Fruit fly (Drosophila melanogaster) whole organism, adult: ENCODE measurements around the gene Burs.

Source experiments
- CG11617 ChIP-seq: fragments of 200-800 bp; sonication (Bioruptor generic); optimal IDR thresholded peaks from 2 replicates; lab custom pipeline; 2017; ENCODE audit warnings: mild to moderate bottlenecking, missing biosample characterization, missing genetic modification reagents, missing genetic modification characterization
- CG12768 ChIP-seq: fragments of 200-800 bp; sonication (Bioruptor generic); optimal IDR thresholded peaks from 2 replicates; lab custom pipeline; 2017; ENCODE audit warnings: missing biosample characterization, missing genetic modification characterization, mild to moderate bottlenecking, moderate library complexity, missing genetic modification reagents
- CG14711 ChIP-seq: fragments of 200-800 bp; sonication (Bioruptor generic); optimal IDR thresholded peaks from 2 replicates; lab custom pipeline; 2018; ENCODE audit warnings: missing biosample characterization, mild to moderate bottlenecking, missing genetic modification characterization, moderate library complexity
- CG1620 ChIP-seq: fragments of 200-800 bp; sonication (Bioruptor generic); optimal IDR thresholded peaks from 2 replicates; lab custom pipeline; 2016; ENCODE audit warnings: missing biosample characterization, missing genetic modification characterization
- CG33017 ChIP-seq: fragments of 200-800 bp; sonication (Bioruptor generic); optimal IDR thresholded peaks from 2 replicates; lab custom pipeline; 2018; ENCODE audit warnings: missing biosample characterization, mild to moderate bottlenecking, missing genetic modification characterization, moderate library complexity
- CG5204 ChIP-seq: fragments of 200-800 bp; sonication (Bioruptor generic); optimal IDR thresholded peaks from 2 replicates; lab custom pipeline; 2016; ENCODE audit warnings: missing biosample characterization, missing genetic modification characterization
- CG7045 ChIP-seq: fragments of 200-800 bp; sonication (Bioruptor generic); optimal IDR thresholded peaks from 2 replicates; lab custom pipeline; 2017; ENCODE audit warnings: missing biosample characterization, mild to moderate bottlenecking, missing genetic modification characterization
- CG7101 ChIP-seq: fragments of 200-800 bp; sonication (Bioruptor generic); optimal IDR thresholded peaks from 2 replicates; lab custom pipeline; 2018; ENCODE audit warnings: missing biosample characterization, mild to moderate bottlenecking, missing genetic modification characterization, moderate library complexity
- Clk ChIP-seq: fragments of 200-800 bp; sonication (Bioruptor generic); optimal IDR thresholded peaks from 2 replicates; lab custom pipeline; 2017; ENCODE audit warnings: missing biosample characterization, missing genetic modification characterization
- Crg-1 ChIP-seq: fragments of 200-800 bp; sonication (Bioruptor generic); optimal IDR thresholded peaks from 2 replicates; lab custom pipeline; 2016; ENCODE audit warnings: missing biosample characterization, missing genetic modification characterization
- Hr96 ChIP-seq: fragments of 200-800 bp; sonication (Bioruptor generic); optimal IDR thresholded peaks from 2 replicates; lab custom pipeline; 2016; ENCODE audit warnings: missing biosample characterization, missing genetic modification characterization
- Mnt ChIP-seq: fragments of 200-800 bp; sonication (Bioruptor generic); optimal IDR thresholded peaks from 2 replicates; lab custom pipeline; 2016; ENCODE audit warnings: missing biosample characterization, mild to moderate bottlenecking, missing genetic modification characterization
- bab1 ChIP-seq: fragments of 200-800 bp; sonication (Bioruptor generic); optimal IDR thresholded peaks from 3 replicates; lab custom pipeline; 2019; ENCODE audit warnings: missing biosample characterization, mild to moderate bottlenecking, missing genetic modification characterization, moderate library complexity
- cic ChIP-seq: fragments of 200-800 bp; sonication (Bioruptor generic); optimal IDR thresholded peaks from 2 replicates; lab custom pipeline; 2017; ENCODE audit warnings: missing biosample characterization, mild to moderate bottlenecking, missing genetic modification characterization, moderate library complexity
- cnc ChIP-seq, 2 experiments: fragments of >200 bp; optimal IDR thresholded peaks; 2 replicates each; lab custom pipeline; 2017
- kay ChIP-seq: fragments of 200-800 bp; sonication (Bioruptor generic); peaks from one replicate; lab custom pipeline; 2016; ENCODE audit warnings: missing biosample characterization, missing genetic modification characterization, borderline replicate concordance
- ovo ChIP-seq: fragments of 200-800 bp; sonication (Bioruptor generic); optimal IDR thresholded peaks from 2 replicates; lab custom pipeline; 2016; ENCODE audit warnings: missing biosample characterization, missing genetic modification characterization
- pad ChIP-seq: fragments of 200-800 bp; sonication (Bioruptor generic); optimal IDR thresholded peaks from 3 replicates; lab custom pipeline; 2017; ENCODE audit warnings: missing biosample characterization, missing genetic modification characterization, mild to moderate bottlenecking, moderate library complexity, missing genetic modification reagents
- tj ChIP-seq: fragments of 200-800 bp; sonication (Bioruptor generic); optimal IDR thresholded peaks from 3 replicates; lab custom pipeline; 2017; ENCODE audit warnings: missing biosample characterization, mild to moderate bottlenecking, missing genetic modification characterization, moderate library complexity
- toe ChIP-seq: fragments of 200-800 bp; sonication (Bioruptor generic); optimal IDR thresholded peaks from 2 replicates; lab custom pipeline; 2016; ENCODE audit warnings: missing biosample characterization, missing genetic modification characterization

Gene Burs

dm6 chr3R:21744988-21745387 is 24.3 kb upstream of the Burs start, which contains the start of gene CG31343:
TSS of gene CG31343 (plus strand) at chr3R:21745266.
- TF ChIP-seq bab1 = no peak

DNA sequence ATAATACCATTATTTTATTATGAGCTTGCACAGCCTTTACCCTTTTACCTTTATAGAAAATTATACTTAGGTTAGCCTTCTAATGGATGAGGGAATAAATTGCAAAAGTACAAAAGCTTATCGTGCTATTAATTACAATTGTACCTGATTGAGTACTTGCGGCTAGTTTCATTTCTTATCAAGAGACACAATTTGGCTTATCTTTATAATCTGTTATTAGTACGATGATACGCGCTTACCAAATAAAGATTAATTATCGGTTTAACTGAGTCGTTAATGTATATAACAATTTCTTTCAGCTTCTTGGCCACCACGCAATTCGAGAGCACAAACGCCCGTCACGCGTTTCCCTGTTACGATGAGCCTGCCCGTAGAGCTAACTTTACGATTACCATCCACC is 23.4 kb upstream of the Burs start:
- TF ChIP-seq CG14711 (tag; lab: Kevin White, UChicago) (no peak), Hr96 (GFP tag; lab: Kevin White, UChicago) (no peak), kay (no peak), cic (GFP tag; lab: Kevin White, UChicago) (peak; percentile 0), CG1620 (GFP tag; lab: Kevin White, UChicago) (no peak)

dm6 chr3R:21748954-21749920 is 20.1 kb upstream of the Burs start, which contains the start of gene CG31233:
TSS of gene CG31233 (plus strand) at chr3R:21749853.
- peak; percentile 33 for TF ChIP-seq kay
- TF ChIP-seq CG12768 (GFP tag; lab: Kevin White, UChicago) = no peak
- TF ChIP-seq cnc (optimal IDR thresholded peaks at IDR 0.05; lab: Kevin White, UChicago) = no peak
- no peak for TF ChIP-seq ovo (GFP tag; lab: Kevin White, UChicago)
- TF ChIP-seq cic (GFP tag; lab: Kevin White, UChicago) = peak; percentile 19
- TF ChIP-seq CG1620 (GFP tag; lab: Kevin White, UChicago) = no peak
- no peak for TF ChIP-seq CG11617 (GFP tag; lab: Kevin White, UChicago)
- TF ChIP-seq toe (GFP tag; lab: Kevin White, UChicago) = no peak
- TF ChIP-seq pad = no peak
- TF ChIP-seq CG7045 (GFP tag; lab: Kevin White, UChicago) = no peak
- no peak for TF ChIP-seq CG33017 (tag; lab: Kevin White, UChicago)
- no peak for TF ChIP-seq CG7101 (tag; lab: Kevin White, UChicago)
- no peak for TF ChIP-seq bab1

dm6 chr3R:21753099-21753498 is 16.2 kb upstream of the Burs start:
- TF ChIP-seq pad (no peak), cnc (optimal IDR thresholded peaks at IDR 0.05; lab: Kevin White, UChicago) (no peak), CG11617 (GFP tag; lab: Kevin White, UChicago) (no peak), CG7101 (tag; lab: Kevin White, UChicago) (no peak), kay (peak; percentile 52), bab1 (no peak)

dm6 chr3R:21753974-21754373 is 15.3 kb upstream of the Burs start, which contains the start of gene CG31198:
TSS of gene CG31198 (plus strand) at chr3R:21754324.
- TF ChIP-seq CG11617 (GFP tag; lab: Kevin White, UChicago) = no peak
- TF ChIP-seq cic (GFP tag; lab: Kevin White, UChicago) = peak; percentile 77
- peak in 1 of 2 experiments; percentile 64 for TF ChIP-seq cnc (optimal IDR thresholded peaks at IDR 0.05; lab: Kevin White, UChicago)
- TF ChIP-seq CG12768 (GFP tag; lab: Kevin White, UChicago) = peak; percentile 12
- peak; percentile 18 for TF ChIP-seq kay
- no peak for TF ChIP-seq pad
- no peak for TF ChIP-seq bab1
- no peak for TF ChIP-seq CG7045 (GFP tag; lab: Kevin White, UChicago)
- TF ChIP-seq tj = no peak
- TF ChIP-seq Mnt (GFP tag; lab: Kevin White, UChicago) = peak; percentile 37
- TF ChIP-seq Crg-1 (GFP tag; lab: Kevin White, UChicago) = no peak

dm6 chr3R:21757550-21757949 is 11.8 kb upstream of the Burs start:
- TF ChIP-seq CG5204 (GFP tag; lab: Kevin White, UChicago) (no peak), cic (GFP tag; lab: Kevin White, UChicago) (peak; percentile 66), Clk (GFP tag; lab: Kevin White, UChicago) (no peak), kay (no peak)

DNA sequence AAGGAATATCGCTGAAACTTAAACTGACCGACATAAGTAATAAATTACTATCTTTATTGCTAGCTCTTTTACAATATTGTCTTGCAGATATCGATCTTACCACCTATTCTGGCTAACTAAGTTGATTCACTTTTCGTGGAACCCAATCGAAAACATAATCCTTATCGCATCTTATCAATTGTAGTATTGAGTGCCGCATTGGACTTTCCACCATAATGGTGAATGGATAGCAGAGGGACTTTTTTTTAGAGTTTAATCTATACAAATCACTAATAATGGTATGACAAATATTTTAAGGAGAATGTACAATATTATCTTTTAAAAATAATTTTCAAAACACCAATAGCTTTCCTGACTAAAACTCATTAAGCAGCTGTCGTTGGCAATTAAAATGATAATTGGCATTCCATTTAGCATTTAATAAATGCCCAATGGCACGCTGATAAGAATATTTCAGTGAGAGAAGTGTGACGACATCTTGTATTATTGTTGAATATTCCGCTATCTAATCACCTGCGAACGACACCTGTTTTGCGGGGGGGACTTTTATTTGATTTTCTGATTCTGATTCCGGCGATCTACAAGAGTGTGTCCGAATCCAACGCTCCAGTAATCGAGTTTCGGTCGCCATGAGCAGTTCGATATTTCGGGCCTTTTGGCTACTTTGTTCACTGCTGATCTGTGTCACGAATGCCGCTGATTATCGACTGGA is 11.0 kb upstream of the Burs start, which contains the start of gene CG42335:
CG42335 (plus strand) TSS at position 620 of the 712 bp plus-strand sequence.
- TF ChIP-seq CG12768 (GFP tag; lab: Kevin White, UChicago) = no peak
- TF ChIP-seq Hr96 (GFP tag; lab: Kevin White, UChicago) = no peak
- peak; percentile 56 for TF ChIP-seq kay
- peak; percentile 5 for TF ChIP-seq cic (GFP tag; lab: Kevin White, UChicago)
- TF ChIP-seq Crg-1 (GFP tag; lab: Kevin White, UChicago) = no peak
